Fruit fly (Drosophila melanogaster): Measurements from ENCODE around the gene Sgt1.

DNA sequence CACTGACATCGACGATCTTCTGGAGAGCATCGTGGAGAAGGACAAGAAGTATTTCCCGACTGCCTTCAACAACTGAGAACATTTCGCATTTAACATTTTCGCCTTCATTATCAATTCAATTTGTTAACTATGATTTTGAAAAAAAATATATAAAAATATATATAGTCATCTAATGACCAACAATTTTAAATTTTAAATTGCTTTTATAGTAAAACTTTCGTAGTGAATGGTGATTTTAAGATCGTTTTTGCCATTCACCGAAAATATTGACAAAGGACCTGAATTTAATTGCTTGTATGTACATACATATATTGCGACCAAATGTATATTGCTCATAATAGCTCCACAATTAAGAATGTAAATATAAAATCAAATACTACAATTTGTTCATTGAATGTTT is 42.2 kb upstream of the Sgt1 start, which contains the start of gene CG7352:
- TF ChIP-seq CG15336 (GFP tag; IDR thresholded peaks at IDR 0.05) = no peak
- no peak for TF ChIP-seq esn (GFP tag; optimal IDR thresholded peaks at IDR 0.05)
- no peak for TF ChIP-seq salr (GFP tag; optimal IDR thresholded peaks at IDR 0.05)
- TF ChIP-seq Sox15 (GFP tag; optimal IDR thresholded peaks at IDR 0.05) = no peak
- no peak for TF ChIP-seq Sox102F (GFP tag; optimal IDR thresholded peaks at IDR 0.05)
- no peak for TF ChIP-seq fd85E (GFP tag; optimal IDR thresholded peaks at IDR 0.05)
- no peak for TF ChIP-seq CG3919 (GFP tag; optimal IDR thresholded peaks at IDR 0.05)
- no peak for TF ChIP-seq CG8319 (GFP tag; optimal IDR thresholded peaks at IDR 0.05)
- TF ChIP-seq OdsH (GFP tag; optimal IDR thresholded peaks at IDR 0.05) = no peak
- TF ChIP-seq CG34406 (GFP tag; optimal IDR thresholded peaks at IDR 0.05) = no peak
- no peak for TF ChIP-seq CG6163 (GFP tag; IDR thresholded peaks at IDR 0.05)
- TF ChIP-seq Lpt (GFP tag; optimal IDR thresholded peaks at IDR 0.05) = no peak
